Worm (Caenorhabditis elegans): Measurements from ENCODE around the gene egl-45.

DNA sequence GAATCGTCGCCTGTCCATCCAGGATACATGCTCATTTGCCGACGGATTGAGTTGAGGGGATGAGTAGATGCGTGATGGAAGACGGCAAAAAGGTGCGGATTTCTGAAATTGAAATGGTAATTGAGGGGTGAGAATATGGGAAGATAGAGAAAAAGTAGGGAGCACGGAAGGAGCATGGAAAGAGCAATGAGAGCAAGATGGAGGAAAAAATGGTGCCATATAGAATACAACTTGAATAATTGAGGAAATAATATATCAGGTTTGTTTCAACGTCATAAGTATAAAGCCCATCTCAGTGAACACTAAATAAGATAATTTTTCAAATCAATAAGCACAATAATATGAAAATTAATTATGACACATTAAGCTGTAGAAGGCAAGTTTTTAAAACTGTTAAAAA is 45.1 kb downstream of the egl-45 start, which contains the start of gene mab-5:
- TF ChIP-seq blmp-1 (tag; optimal IDR thresholded peaks at IDR 0.05) = no peak
- TF ChIP-seq pha-4 (tag; optimal IDR thresholded peaks at IDR 0.05) = no peak
- TF ChIP-seq sptf-1 (tag; optimal IDR thresholded peaks at IDR 0.05) = no peak
- TF ChIP-seq snpc-4 (tag; optimal IDR thresholded peaks at IDR 0.05) = no peak
- no peak for TF ChIP-seq ceh-83 (GFP tag; optimal IDR thresholded peaks at IDR 0.05)
- TF ChIP-seq nhr-28 (tag; optimal IDR thresholded peaks at IDR 0.05) = no peak
- no peak for TF ChIP-seq unc-39 (tag; optimal IDR thresholded peaks at IDR 0.05)
- TF ChIP-seq lsy-2 (tag; optimal IDR thresholded peaks at IDR 0.05) = no peak
- TF ChIP-seq ztf-11 (tag; optimal IDR thresholded peaks at IDR 0.05) = no peak
- no peak for TF ChIP-seq mep-1 (tag; optimal IDR thresholded peaks at IDR 0.05)
